Fruit fly (Drosophila melanogaster) whole organism, adult: ENCODE measurements around the gene CG32568.

Source experiments
- CG12768 ChIP-seq: fragments of 200-800 bp; sonication (Bioruptor generic); optimal IDR thresholded peaks from 2 replicates; lab custom pipeline; 2017; ENCODE audit warnings: missing biosample characterization, missing genetic modification characterization, mild to moderate bottlenecking, moderate library complexity, missing genetic modification reagents
- CG33017 ChIP-seq: fragments of 200-800 bp; sonication (Bioruptor generic); optimal IDR thresholded peaks from 2 replicates; lab custom pipeline; 2018; ENCODE audit warnings: missing biosample characterization, mild to moderate bottlenecking, missing genetic modification characterization, moderate library complexity
- CG7101 ChIP-seq: fragments of 200-800 bp; sonication (Bioruptor generic); optimal IDR thresholded peaks from 2 replicates; lab custom pipeline; 2018; ENCODE audit warnings: missing biosample characterization, mild to moderate bottlenecking, missing genetic modification characterization, moderate library complexity
- Clk ChIP-seq: fragments of 200-800 bp; sonication (Bioruptor generic); optimal IDR thresholded peaks from 2 replicates; lab custom pipeline; 2017; ENCODE audit warnings: missing biosample characterization, missing genetic modification characterization
- Crg-1 ChIP-seq: fragments of 200-800 bp; sonication (Bioruptor generic); optimal IDR thresholded peaks from 2 replicates; lab custom pipeline; 2016; ENCODE audit warnings: missing biosample characterization, missing genetic modification characterization
- bab1 ChIP-seq: fragments of 200-800 bp; sonication (Bioruptor generic); optimal IDR thresholded peaks from 3 replicates; lab custom pipeline; 2019; ENCODE audit warnings: missing biosample characterization, mild to moderate bottlenecking, missing genetic modification characterization, moderate library complexity
- cic ChIP-seq: fragments of 200-800 bp; sonication (Bioruptor generic); optimal IDR thresholded peaks from 2 replicates; lab custom pipeline; 2017; ENCODE audit warnings: missing biosample characterization, mild to moderate bottlenecking, missing genetic modification characterization, moderate library complexity
- cnc ChIP-seq, 2 experiments: fragments of >200 bp; optimal IDR thresholded peaks; 2 replicates each; lab custom pipeline; 2017
- ovo ChIP-seq: fragments of 200-800 bp; sonication (Bioruptor generic); optimal IDR thresholded peaks from 2 replicates; lab custom pipeline; 2016; ENCODE audit warnings: missing biosample characterization, missing genetic modification characterization
- pad ChIP-seq: fragments of 200-800 bp; sonication (Bioruptor generic); optimal IDR thresholded peaks from 3 replicates; lab custom pipeline; 2017; ENCODE audit warnings: missing biosample characterization, missing genetic modification characterization, mild to moderate bottlenecking, moderate library complexity, missing genetic modification reagents
- tj ChIP-seq: fragments of 200-800 bp; sonication (Bioruptor generic); optimal IDR thresholded peaks from 3 replicates; lab custom pipeline; 2017; ENCODE audit warnings: missing biosample characterization, mild to moderate bottlenecking, missing genetic modification characterization, moderate library complexity

dm6 chrX:16700070-16700469 is 40.6 kb upstream of the CG32568 start, which contains the start of gene CG9676:
- TF ChIP-seq Crg-1 (GFP tag; lab: Kevin White, UChicago): no peak
- no peak for TF ChIP-seq bab1 (GFP tag; lab: Kevin White, UChicago)
- no peak for TF ChIP-seq ovo (GFP tag; lab: Kevin White, UChicago)
- no peak for TF ChIP-seq tj (GFP tag; lab: Kevin White, UChicago)
- TF ChIP-seq Clk: no peak
- no peak for TF ChIP-seq cnc (optimal IDR thresholded peaks at IDR 0.05; lab: Kevin White, UChicago)
- no peak for TF ChIP-seq CG12768 (GFP tag; lab: Kevin White, UChicago)
- no peak for TF ChIP-seq CG33017 (tag; lab: Kevin White, UChicago)
- TF ChIP-seq pad: no peak
- no peak for TF ChIP-seq cic (GFP tag; lab: Kevin White, UChicago)
- TF ChIP-seq CG7101 (tag; lab: Kevin White, UChicago): no peak
